Fruit fly (Drosophila melanogaster): Measurements from ENCODE around the gene Sfp65A.
A peak's percentile ranks its signal among the peaks of the same experiment; 100 is the strongest.

The Sfp65A gene

dm6 chr3L:6363626-6364025 is 13.6 kb downstream of the Sfp65A start (continued):
- TF ChIP-seq CG32006 (GFP tag; optimal IDR thresholded peaks at IDR 0.05) = peak; percentile 38
- peak; percentile 71 for TF ChIP-seq Sox14 (GFP tag; optimal IDR thresholded peaks at IDR 0.05)
- TF ChIP-seq salr (GFP tag; optimal IDR thresholded peaks at IDR 0.05) = peak in 1 of 2 experiments; percentile 56
- TF ChIP-seq CG6792 (GFP tag; optimal IDR thresholded peaks at IDR 0.05) = peak; percentile 76
- peak; percentile 48 for TF ChIP-seq fd85E (GFP tag; optimal IDR thresholded peaks at IDR 0.05)
- TF ChIP-seq CG16779 (tag; optimal IDR thresholded peaks at IDR 0.05) = peak; percentile 22
- TF ChIP-seq CG34406 (GFP tag; optimal IDR thresholded peaks at IDR 0.05) = peak; percentile 65
- no peak for TF ChIP-seq Hr38 (GFP tag; optimal IDR thresholded peaks at IDR 0.05)
- 0 out of 2 replicates have a peak, but pooled peaks have one; percentile 19 for TF ChIP-seq CG11294 (GFP tag; IDR thresholded peaks at IDR 0.05)
- TF ChIP-seq achi (GFP tag; optimal IDR thresholded peaks at IDR 0.05) = peak; percentile 74
- peak; percentile 70 for TF ChIP-seq spab (GFP tag; optimal IDR thresholded peaks at IDR 0.05)
- TF ChIP-seq fd59A (GFP tag; optimal IDR thresholded peaks at IDR 0.05) = peak; percentile 58
- peak; percentile 75 for TF ChIP-seq Smox (GFP tag; optimal IDR thresholded peaks at IDR 0.05)
- TF ChIP-seq CG7368 (GFP tag; optimal IDR thresholded peaks at IDR 0.05) = peak; percentile 66
- peak; percentile 82 for TF ChIP-seq CG10669 (GFP tag; optimal IDR thresholded peaks at IDR 0.05)
- TF ChIP-seq eg (GFP tag; IDR thresholded peaks at IDR 0.05) = peak; percentile 67; the same call in 2 of the 3 replicates
- peak; percentile 36 for TF ChIP-seq CG8319 (GFP tag; optimal IDR thresholded peaks at IDR 0.05)
- TF ChIP-seq CG8119 (GFP tag; IDR thresholded peaks at IDR 0.05) = peak; percentile 62
- peak; percentile 70 for TF ChIP-seq Hr39 (GFP tag; optimal IDR thresholded peaks at IDR 0.05)

DNA sequence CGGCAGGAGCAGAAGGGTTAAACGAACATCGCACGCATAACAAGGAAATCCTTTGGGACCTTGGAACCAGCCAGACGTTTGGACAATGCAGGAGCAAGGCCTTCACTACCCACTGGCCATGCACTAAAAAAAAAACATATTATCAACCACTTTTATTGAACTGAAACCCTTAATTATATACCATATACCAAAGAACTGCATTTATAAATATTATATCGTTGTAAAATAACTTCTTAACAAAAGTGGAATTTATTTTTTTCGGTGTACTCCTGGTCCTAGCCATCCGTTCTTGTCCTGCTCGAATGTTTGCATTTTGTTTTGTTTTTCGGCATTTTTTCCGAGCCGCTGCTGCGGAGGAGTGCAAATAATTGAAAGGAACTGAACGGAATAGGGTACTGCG is 14.1 kb downstream of the Sfp65A start:
- TF ChIP-seq CG31627 (GFP tag; optimal IDR thresholded peaks at IDR 0.05) = peak; percentile 41
- TF ChIP-seq CG34406 (GFP tag; optimal IDR thresholded peaks at IDR 0.05) = peak; percentile 43
- TF ChIP-seq Eip93F (GFP tag; optimal IDR thresholded peaks at IDR 0.05) = no peak
- TF ChIP-seq fd59A (GFP tag; optimal IDR thresholded peaks at IDR 0.05) = peak; percentile 51
- TF ChIP-seq svp (GFP tag) = peak; percentile 66
- TF ChIP-seq CG6163 (GFP tag; IDR thresholded peaks at IDR 0.05) = peak; percentile 51; the same call in 2 of the 3 replicates
- TF ChIP-seq CG10669 (GFP tag; optimal IDR thresholded peaks at IDR 0.05) = peak; percentile 61
- no peak for TF ChIP-seq CG6792 (GFP tag; optimal IDR thresholded peaks at IDR 0.05)
- TF ChIP-seq CG9139 (GFP tag; optimal IDR thresholded peaks at IDR 0.05) = peak; percentile 2
- peak; percentile 47 for TF ChIP-seq CG10631 (GFP tag; optimal IDR thresholded peaks at IDR 0.05)
- peak; percentile 23 for TF ChIP-seq pdm3 (GFP tag; optimal IDR thresholded peaks at IDR 0.05)
- peak; percentile 56 for TF ChIP-seq Ets96B (tag; optimal IDR thresholded peaks at IDR 0.05)
- no peak for TF ChIP-seq CG32006 (GFP tag; optimal IDR thresholded peaks at IDR 0.05)
- TF ChIP-seq Hr38 (GFP tag; optimal IDR thresholded peaks at IDR 0.05) = no peak
- TF ChIP-seq CG11902 (GFP tag; optimal IDR thresholded peaks at IDR 0.05) = peak; percentile 24
- no peak for TF ChIP-seq CG4318 (GFP tag; optimal IDR thresholded peaks at IDR 0.05)
- TF ChIP-seq Gug (GFP tag; IDR thresholded peaks at IDR 0.05) = 0 out of 2 replicates have a peak, but pooled peaks have one; percentile 12
- no peak for TF ChIP-seq CG6854 (GFP tag; optimal IDR thresholded peaks at IDR 0.05)
- TF ChIP-seq dac (GFP tag; optimal IDR thresholded peaks at IDR 0.05) = no peak
- no peak for TF ChIP-seq fkh (GFP tag; optimal IDR thresholded peaks at IDR 0.05)
- TF ChIP-seq acj6 (GFP tag; optimal IDR thresholded peaks at IDR 0.05) = peak; percentile 44
- no peak for TF ChIP-seq fd85E (GFP tag; optimal IDR thresholded peaks at IDR 0.05)
- TF ChIP-seq CG6808 (GFP tag; optimal IDR thresholded peaks at IDR 0.05) = peak; percentile 59
- no peak for TF ChIP-seq eg (GFP tag; IDR thresholded peaks at IDR 0.05)
- peak; percentile 33 for TF ChIP-seq dsx (GFP tag; optimal IDR thresholded peaks at IDR 0.05; ENCODE audit: poor library complexity, severe bottlenecking)
- TF ChIP-seq esn (GFP tag; optimal IDR thresholded peaks at IDR 0.05) = peak; percentile 0
- no peak for TF ChIP-seq CG15336 (GFP tag; IDR thresholded peaks at IDR 0.05)
- peak; percentile 63 for TF ChIP-seq CG3919 (GFP tag; optimal IDR thresholded peaks at IDR 0.05)
- no peak for TF ChIP-seq Sox15 (GFP tag; optimal IDR thresholded peaks at IDR 0.05)
- TF ChIP-seq salr (GFP tag; optimal IDR thresholded peaks at IDR 0.05) = peak in 1 of 2 experiments; percentile 9
- peak; percentile 48 for TF ChIP-seq Met (GFP tag; optimal IDR thresholded peaks at IDR 0.05)
- TF ChIP-seq CG6276 (GFP tag; optimal IDR thresholded peaks at IDR 0.05) = no peak
- TF ChIP-seq vri (GFP tag; optimal IDR thresholded peaks at IDR 0.05) = peak; percentile 5
- no peak for TF ChIP-seq Ets21C (GFP tag; optimal IDR thresholded peaks at IDR 0.05)
- no peak for TF ChIP-seq Lpt (GFP tag; optimal IDR thresholded peaks at IDR 0.05)
- TF ChIP-seq Hr39 (GFP tag; optimal IDR thresholded peaks at IDR 0.05) = peak; percentile 19
- TF ChIP-seq CG7368 (GFP tag; optimal IDR thresholded peaks at IDR 0.05) = peak; percentile 36
- no peak for TF ChIP-seq net (GFP tag; optimal IDR thresholded peaks at IDR 0.05)
- TF ChIP-seq Smox (GFP tag; optimal IDR thresholded peaks at IDR 0.05) = peak; percentile 36
- peak; percentile 27 for TF ChIP-seq CG8632 (GFP tag; optimal IDR thresholded peaks at IDR 0.05)
- no peak for TF ChIP-seq CG11294 (GFP tag; IDR thresholded peaks at IDR 0.05)
- peak; percentile 65 for TF ChIP-seq CG3032 (tag; optimal IDR thresholded peaks at IDR 0.05)
